Fruit fly (Drosophila melanogaster) whole organism, embryonic: ENCODE data around the gene CG7985.

Experiments
- B-H2 ChIP-seq: fragments of 200-800 bp; sonication (Bioruptor generic); optimal IDR thresholded peaks from 2 replicates; lab custom pipeline; 2018; ENCODE audit warnings: missing biosample characterization, mild to moderate bottlenecking, missing genetic modification characterization
- Bdp1 ChIP-seq: fragments of 200-800 bp; sonication (Bioruptor generic); optimal IDR thresholded peaks from 3 replicates; lab custom pipeline; 2016; ENCODE audit warnings: missing biosample characterization, missing genetic modification characterization
- Bteb2 ChIP-seq: fragments of 200-800 bp; sonication (Bioruptor generic); optimal IDR thresholded peaks from 2 replicates; lab custom pipeline; 2016; ENCODE audit warnings: missing biosample characterization, missing genetic modification characterization
- CG11456 ChIP-seq: fragments of 200-800 bp; sonication (Bioruptor generic); IDR thresholded peaks from 3 replicates; pipeline ENCODE4 v1.3.6; 2022; ENCODE audit warnings: missing biosample characterization, missing genetic modification characterization
- CG12391 ChIP-seq: fragments of 200-800 bp; sonication (Bioruptor generic); optimal IDR thresholded peaks from 3 replicates; lab custom pipeline; 2018; ENCODE audit warnings: missing biosample characterization, mild to moderate bottlenecking, missing genetic modification characterization, moderate library complexity
- CG13287 ChIP-seq: fragments of 200-800 bp; sonication (Bioruptor generic); IDR thresholded peaks from 2 replicates; pipeline ENCODE4 v1.3.6; 2022; ENCODE audit warnings: missing biosample characterization, missing genetic modification characterization; ENCODE audit not compliant: partially characterized antibody
- CG13894 ChIP-seq: fragments of 200-800 bp; sonication (Bioruptor generic); optimal IDR thresholded peaks from 3 replicates; lab custom pipeline; 2018; ENCODE audit warnings: missing biosample characterization, mild to moderate bottlenecking, missing genetic modification characterization, moderate library complexity
- CG14860 ChIP-seq: fragments of 200-800 bp; sonication (Bioruptor generic); IDR thresholded peaks from 3 replicates; pipeline ENCODE4 v1.3.6; 2022; ENCODE audit warnings: missing biosample characterization, missing genetic modification characterization; ENCODE audit not compliant: partially characterized antibody
- CG16863 ChIP-seq: fragments of 200-800 bp; sonication (Bioruptor generic); optimal IDR thresholded peaks from 3 replicates; lab custom pipeline; 2016; ENCODE audit warnings: missing biosample characterization, missing genetic modification characterization
- CG2712 ChIP-seq: fragments of 200-800 bp; optimal IDR thresholded peaks from 3 replicates; lab custom pipeline; 2019; ENCODE audit warnings: missing biosample characterization, mild to moderate bottlenecking, missing genetic modification characterization, moderate library complexity
- CG31365 ChIP-seq: fragments of 200-800 bp; sonication (Bioruptor generic); optimal IDR thresholded peaks from 2 replicates; lab custom pipeline; 2018; ENCODE audit warnings: missing biosample characterization, mild to moderate bottlenecking, missing genetic modification characterization
- CG34376 ChIP-seq: fragments of 200-800 bp; sonication (Bioruptor generic); optimal IDR thresholded peaks from 2 replicates; lab custom pipeline; 2018; ENCODE audit warnings: missing biosample characterization, mild to moderate bottlenecking, missing genetic modification characterization
- CG3847 ChIP-seq: fragments of 200-800 bp; sonication (Bioruptor generic); IDR thresholded peaks from 2 replicates; pipeline ENCODE4 v1.3.6; 2022; ENCODE audit warnings: missing biosample characterization, missing genetic modification characterization
- CG4424 ChIP-seq: fragments of 200-800 bp; sonication (Bioruptor generic); optimal IDR thresholded peaks from 3 replicates; lab custom pipeline; 2016; ENCODE audit warnings: missing biosample characterization, missing genetic modification characterization
- CG6254 ChIP-seq: fragments of 200-800 bp; sonication (Bioruptor generic); optimal IDR thresholded peaks from 3 replicates; lab custom pipeline; 2017; ENCODE audit warnings: mild to moderate bottlenecking, missing biosample characterization, missing genetic modification reagents, missing genetic modification characterization
- CG6689 ChIP-seq: fragments of 200-800 bp; sonication (Bioruptor generic); IDR thresholded peaks from 2 replicates; pipeline ENCODE4 v1.3.6; 2022; ENCODE audit warnings: missing biosample characterization, missing genetic modification characterization
- CG6765 ChIP-seq: fragments of 200-800 bp; sonication (Bioruptor generic); optimal IDR thresholded peaks from 3 replicates; lab custom pipeline; 2017; ENCODE audit warnings: missing biosample characterization, mild to moderate bottlenecking, missing genetic modification characterization
- CG6854 ChIP-seq: fragments of 200-800 bp; sonication (Bioruptor generic); optimal IDR thresholded peaks from 3 replicates; lab custom pipeline; 2017; ENCODE audit warnings: missing biosample characterization, mild to moderate bottlenecking, missing genetic modification characterization
- CG7357 ChIP-seq: fragments of 200-800 bp; sonication (Bioruptor generic); IDR thresholded peaks from 3 replicates; pipeline ENCODE4 v1.3.6; 2022; ENCODE audit warnings: missing biosample characterization, missing genetic modification characterization
- CG7928 ChIP-seq: fragments of 200-800 bp; sonication (Bioruptor generic); optimal IDR thresholded peaks from 2 replicates; lab custom pipeline; 2017; ENCODE audit warnings: missing biosample characterization, mild to moderate bottlenecking, missing genetic modification characterization
- CHES-1-like ChIP-seq: fragments of 200-800 bp; sonication (Bioruptor generic); optimal IDR thresholded peaks from 2 replicates; lab custom pipeline; 2016; ENCODE audit warnings: missing biosample characterization, missing genetic modification characterization
- D ChIP-seq, 2 experiments: fragments of 200-800 bp in 1 of 2; fragments of >200 bp in 1 of 2; sonication (Bioruptor generic) in 1 of 2; optimal IDR thresholded peaks; 2 replicates in 1 of 2; 3 replicates in 1 of 2; lab custom pipeline; 2017; ENCODE audit warnings: mild to moderate bottlenecking in 1 of 2, missing biosample characterization in 1 of 2, missing genetic modification characterization in 1 of 2, missing genetic modification reagents in 1 of 2
- Deaf1 ChIP-seq: fragments of 200-800 bp; optimal IDR thresholded peaks from 3 replicates; lab custom pipeline; 2019; ENCODE audit warnings: missing biosample characterization, mild to moderate bottlenecking, missing genetic modification characterization, moderate library complexity
- Dfd ChIP-seq, 2 experiments: fragments of >200 bp; optimal IDR thresholded peaks; 2 replicates each; lab custom pipeline; 2017; ENCODE audit warnings: missing biosample characterization in 2 of 2, missing genetic modification characterization in 2 of 2
- Dref ChIP-seq: fragments of 200-800 bp; sonication (Bioruptor generic); IDR thresholded peaks from 2 replicates; pipeline ENCODE4 v1.3.6; 2022; ENCODE audit warnings: missing biosample characterization, missing genetic modification characterization
- Gsc ChIP-seq: fragments of 200-800 bp; sonication (Bioruptor generic); IDR thresholded peaks from 2 replicates; pipeline ENCODE4 v1.3.6; 2022; ENCODE audit warnings: missing biosample characterization, missing genetic modification characterization
- H15 ChIP-seq: fragments of 200-800 bp; sonication (Bioruptor generic); IDR thresholded peaks from 3 replicates; pipeline ENCODE4 v1.3.6; 2022; ENCODE audit warnings: missing biosample characterization, missing genetic modification characterization
- Hr78 ChIP-seq, 2 experiments: fragments of 200-800 bp in 1 of 2; fragments of >200 bp in 1 of 2; sonication (Bioruptor generic) in 1 of 2; optimal IDR thresholded peaks; 2 replicates each; lab custom pipeline; 2017 to 2019; ENCODE audit warnings: missing biosample characterization in 2 of 2, missing genetic modification characterization in 2 of 2, mild to moderate bottlenecking in 1 of 2, moderate library complexity in 1 of 2
- Hsf ChIP-seq: fragments of 200-800 bp; sonication (Bioruptor generic); optimal IDR thresholded peaks from 3 replicates; lab custom pipeline; 2016; ENCODE audit warnings: missing biosample characterization, missing genetic modification characterization
- Meics ChIP-seq: fragments of 200-800 bp; sonication (Bioruptor generic); optimal IDR thresholded peaks from 2 replicates; lab custom pipeline; 2017; ENCODE audit warnings: missing biosample characterization, mild to moderate bottlenecking, missing genetic modification characterization
- Ptx1 ChIP-seq: fragments of 200-800 bp; sonication (Bioruptor generic); IDR thresholded peaks from 2 replicates; pipeline ENCODE4 v1.3.6; 2022; ENCODE audit warnings: missing biosample characterization, missing genetic modification characterization
- Sox102F ChIP-seq: fragments of 200-800 bp; sonication (Bioruptor generic); optimal IDR thresholded peaks from 2 replicates; lab custom pipeline; 2018; ENCODE audit warnings: missing biosample characterization, mild to moderate bottlenecking, missing genetic modification characterization, moderate library complexity
- Stat92E ChIP-seq, 3 experiments: fragments of >200 bp in 2 of 3; fragments of 200-800 bp in 1 of 3; sonication (Bioruptor generic) in 1 of 3; optimal IDR thresholded peaks; 2 replicates each; lab custom pipeline; 2017 to 2019; ENCODE audit warnings: missing biosample characterization in 3 of 3, missing genetic modification characterization in 3 of 3, mild to moderate bottlenecking in 1 of 3, moderate library complexity in 1 of 3
- ab ChIP-seq: fragments of 200-800 bp; sonication (Bioruptor generic); optimal IDR thresholded peaks from 2 replicates; lab custom pipeline; 2016; ENCODE audit warnings: missing biosample characterization, missing genetic modification characterization
- aop ChIP-seq: fragments of 200-800 bp; sonication (Bioruptor generic); IDR thresholded peaks from 2 replicates; pipeline ENCODE4 v1.3.6; 2022; ENCODE audit warnings: missing biosample characterization, missing genetic modification characterization
- bowl ChIP-seq: fragments of 200-800 bp; sonication (Bioruptor generic); IDR thresholded peaks from 2 replicates; pipeline ENCODE4 v1.3.6; 2022; ENCODE audit warnings: missing biosample characterization, missing genetic modification characterization
- br ChIP-seq: fragments of >200 bp; optimal IDR thresholded peaks from 2 replicates; lab custom pipeline; 2017
- crc ChIP-seq: fragments of 200-800 bp; sonication (Bioruptor generic); optimal IDR thresholded peaks from 2 replicates; lab custom pipeline; 2016; ENCODE audit warnings: missing biosample characterization, missing genetic modification characterization
- croc ChIP-seq: fragments of 200-800 bp; sonication (Bioruptor generic); conservative IDR thresholded peaks from 3 replicates; pipeline ENCODE4 v1.3.6; 2022; ENCODE audit warnings: missing biosample characterization, missing genetic modification characterization
- fd3F ChIP-seq: fragments of 200-800 bp; sonication (Bioruptor generic); optimal IDR thresholded peaks from 2 replicates; lab custom pipeline; 2018; ENCODE audit warnings: missing biosample characterization, mild to moderate bottlenecking, missing genetic modification characterization, moderate library complexity
- gfzf ChIP-seq: fragments of 200-800 bp; sonication (Bioruptor generic); optimal IDR thresholded peaks from 2 replicates; lab custom pipeline; 2016; ENCODE audit warnings: missing biosample characterization, mild to moderate bottlenecking, missing genetic modification characterization, moderate library complexity
- gro ChIP-seq: fragments of 200-800 bp; sonication (Bioruptor generic); optimal IDR thresholded peaks from 2 replicates; lab custom pipeline; 2016; ENCODE audit warnings: missing biosample characterization, missing genetic modification characterization
- hkb ChIP-seq, 2 experiments: fragments of 200-800 bp in 1 of 2; fragments of >200 bp in 1 of 2; sonication (Bioruptor generic) in 1 of 2; IDR thresholded peaks in 1 of 2; optimal IDR thresholded peaks in 1 of 2; 2 replicates each; pipeline versions ENCODE4 v1.3.6 to Lab custom; 2017 to 2022; ENCODE audit warnings: missing biosample characterization in 1 of 2, missing genetic modification characterization in 1 of 2
- lmd ChIP-seq: fragments of 200-800 bp; sonication (Bioruptor generic); IDR thresholded peaks from 2 replicates; pipeline ENCODE4 v1.3.6; 2022; ENCODE audit warnings: missing biosample characterization, missing genetic modification characterization
- oc ChIP-seq: fragments of 200-800 bp; sonication (Bioruptor generic); optimal IDR thresholded peaks from 2 replicates; lab custom pipeline; 2018; ENCODE audit warnings: missing biosample characterization, mild to moderate bottlenecking, missing genetic modification characterization, moderate library complexity
- org-1 ChIP-seq: fragments of 200-800 bp; sonication (Bioruptor generic); optimal IDR thresholded peaks from 2 replicates; lab custom pipeline; 2017; ENCODE audit warnings: missing biosample characterization, missing genetic modification characterization
- sug ChIP-seq: fragments of 200-800 bp; optimal IDR thresholded peaks from 2 replicates; lab custom pipeline; 2019; ENCODE audit warnings: missing biosample characterization, mild to moderate bottlenecking, missing genetic modification characterization, moderate library complexity
- zen2 ChIP-seq: fragments of 200-800 bp; sonication (Bioruptor generic); IDR thresholded peaks from 3 replicates; pipeline ENCODE4 v1.3.6; 2022; ENCODE audit warnings: missing biosample characterization, missing genetic modification characterization; ENCODE audit not compliant: partially characterized antibody
- zf30C ChIP-seq: fragments of 200-800 bp; sonication (Bioruptor generic); optimal IDR thresholded peaks from 3 replicates; lab custom pipeline; 2018; ENCODE audit warnings: missing biosample characterization, mild to moderate bottlenecking, missing genetic modification characterization
- zfh2 ChIP-seq: fragments of 200-800 bp; sonication (Bioruptor generic); optimal IDR thresholded peaks from 2 replicates; lab custom pipeline; 2016; ENCODE audit warnings: missing biosample characterization, missing genetic modification characterization

The CG7985 gene

DNA sequence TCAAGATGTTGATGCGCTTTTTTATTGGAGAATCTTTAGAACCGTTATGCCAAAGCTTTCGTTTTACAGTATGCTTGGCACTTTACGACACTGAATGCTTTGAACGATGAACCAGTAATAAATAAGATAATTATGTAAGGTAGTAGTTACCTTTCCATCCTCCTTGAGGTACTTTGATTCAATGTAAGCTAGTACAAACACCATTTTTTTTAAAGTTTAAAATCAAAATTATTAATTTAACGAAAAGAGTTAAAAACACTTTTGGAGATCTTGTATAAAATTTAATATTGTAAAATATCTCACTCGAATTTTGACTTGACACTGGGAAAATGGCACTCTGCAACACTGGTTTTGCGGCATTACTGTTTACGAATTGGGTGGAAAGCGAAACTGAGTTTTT lies 14.3 kb upstream of the CG7985 start, which contains the start of the genes Arp5 and CG7208 (continued):
- peak; percentile 76 for TF ChIP-seq Hsf (GFP tag; lab: Kevin White, UChicago)
- no peak for TF ChIP-seq oc (tag; lab: Kevin White, UChicago)
- TF ChIP-seq hkb (optimal IDR thresholded peaks at IDR 0.05; lab: Kevin White, UChicago), result no peak
- TF ChIP-seq hkb (GFP tag; IDR thresholded peaks at IDR 0.05; lab: Robert Waterston, UW), result peak; percentile 62
- no peak for TF ChIP-seq Dref (GFP tag; lab: Robert Waterston, UW)
- peak; percentile 62 for TF ChIP-seq Ptx1 (GFP tag; lab: Robert Waterston, UW)
- TF ChIP-seq sug, result peak; percentile 76
- peak; percentile 72 for TF ChIP-seq CG34376 (GFP tag; lab: Kevin White, UChicago)
- TF ChIP-seq Meics (GFP tag; lab: Kevin White, UChicago), result peak; percentile 85
- peak; percentile 69 for TF ChIP-seq CG13894
- no peak for TF ChIP-seq bowl (GFP tag; lab: Robert Waterston, UW)
- peak; percentile 88 for TF ChIP-seq CG6689 (GFP tag; lab: Robert Waterston, UW)
- TF ChIP-seq zfh2 (GFP tag; lab: Kevin White, UChicago), result peak; percentile 63
- TF ChIP-seq crc (GFP tag; lab: Kevin White, UChicago), result peak; percentile 40
- TF ChIP-seq CHES-1-like (GFP tag; lab: Kevin White, UChicago), result peak; percentile 66
- TF ChIP-seq zf30C (GFP tag; lab: Kevin White, UChicago), result no peak
- TF ChIP-seq CG16863 (GFP tag; lab: Kevin White, UChicago), result peak; percentile 30
- TF ChIP-seq ab (GFP tag; lab: Kevin White, UChicago), result no peak
- TF ChIP-seq aop (GFP tag; lab: Robert Waterston, UW), result no peak
- peak; percentile 68 for TF ChIP-seq CG2712 (tag; lab: Kevin White, UChicago)
- TF ChIP-seq B-H2 (GFP tag; lab: Kevin White, UChicago), result peak; percentile 71
- 0 out of 3 replicates have a peak, but pooled peaks have one; percentile 36 for TF ChIP-seq CG7357 (GFP tag; lab: Robert Waterston, UW)
- peak; percentile 72 for TF ChIP-seq Bteb2 (GFP tag; lab: Kevin White, UChicago)
- TF ChIP-seq br, result no peak
- TF ChIP-seq Deaf1 (tag; lab: Kevin White, UChicago), result no peak
- no peak for TF ChIP-seq D (optimal IDR thresholded peaks at IDR 0.05; lab: Kevin White, UChicago)
- no peak for TF ChIP-seq D (GFP tag; optimal IDR thresholded peaks at IDR 0.05; lab: Kevin White, UChicago)
- peak; percentile 59 for TF ChIP-seq CG13287 (GFP tag; lab: Robert Waterston, UW)
- TF ChIP-seq CG4424 (GFP tag; lab: Kevin White, UChicago), result peak; percentile 49
- TF ChIP-seq CG6854 (GFP tag; lab: Kevin White, UChicago), result no peak
- TF ChIP-seq Sox102F (GFP tag; lab: Kevin White, UChicago), result no peak
- TF ChIP-seq fd3F, result peak; percentile 71
- peak; percentile 38 for TF ChIP-seq Bdp1 (GFP tag; lab: Kevin White, UChicago)
- TF ChIP-seq Stat92E (GFP tag; optimal IDR thresholded peaks at IDR 0.05; lab: Kevin White, UChicago), result no peak
- no peak for TF ChIP-seq CG31365 (tag; lab: Kevin White, UChicago)
- TF ChIP-seq lmd, result peak; percentile 61; the same call in 1 of the 2 replicates
- no peak for TF ChIP-seq CG14860
- 0 out of 3 replicates have a peak, but pooled peaks have one; percentile 59 for TF ChIP-seq CG11456 (GFP tag; lab: Robert Waterston, UW)
- TF ChIP-seq Gsc (GFP tag; lab: Robert Waterston, UW), result no peak
- no peak for TF ChIP-seq zen2
- peak; percentile 54; the same call in 2 of the 3 replicates for TF ChIP-seq H15
- no peak for TF ChIP-seq org-1 (GFP tag; lab: Kevin White, UChicago)
- TF ChIP-seq gro (GFP tag; lab: Kevin White, UChicago), result peak; percentile 47
- peak; percentile 34 for TF ChIP-seq CG6765 (GFP tag; lab: Kevin White, UChicago)
- TF ChIP-seq CG3847 (GFP tag; lab: Robert Waterston, UW), result peak; percentile 81
- TF ChIP-seq CG7928 (GFP tag; lab: Kevin White, UChicago), result peak; percentile 30
- TF ChIP-seq Dfd (GFP tag; optimal IDR thresholded peaks at IDR 0.05; lab: Kevin White, UChicago), result no peak
- peak; percentile 39 for TF ChIP-seq gfzf
- peak; percentile 82 for TF ChIP-seq CG12391 (tag; lab: Kevin White, UChicago)
- TF ChIP-seq Hr78 (GFP tag; optimal IDR thresholded peaks at IDR 0.05; lab: Kevin White, UChicago), result no peak
- TF ChIP-seq CG6254, result peak; percentile 16
- TF ChIP-seq croc, result 0 out of 3 replicates have a peak, but pooled peaks have one; percentile 19
